Worm (Caenorhabditis elegans): ENCODE results near the gene daf-22.

daf-22 gene

ce11 chrII:12425644-12426222 is at the start of gene daf-22:
Gene daf-22 (minus strand): TSS chrII:12425694.
- TF ChIP-seq ama-1 (optimal IDR thresholded peaks at IDR 0.05) (no peak), ceh-36 (tag; optimal IDR thresholded peaks at IDR 0.05) (no peak), tbx-37 (GFP tag; conservative IDR thresholded peaks at IDR 0.05) (no peak), scrt-1 (GFP tag; IDR thresholded peaks at IDR 0.05) (no peak), ets-7 (tag; optimal IDR thresholded peaks at IDR 0.05) (no peak), hmbx-1 (tag; optimal IDR thresholded peaks at IDR 0.05) (no peak), tra-4 (tag; optimal IDR thresholded peaks at IDR 0.05) (no peak)

- no peak for TF ChIP-seq pes-1 (GFP tag; IDR thresholded peaks at IDR 0.05)
Measured at ce11 chrII:12473406-12473805, 47.9 kb upstream of the daf-22 start, which contains the start of gene srg-17. Gene srg-17 (plus strand): TSS chrII:12473706.

ce11 chrII:12471138-12471855 is 45.8 kb upstream of the daf-22 start, which contains the start of the genes F15A4.5 and phat-8:
Gene F15A4.5 (minus strand): TSS chrII:12471238.
Gene phat-8 (plus strand): TSS chrII:12471805.
- TF ChIP-seq pes-1 (GFP tag; IDR thresholded peaks at IDR 0.05): no peak
- no peak for TF ChIP-seq flt-1 (GFP tag; IDR thresholded peaks at IDR 0.05)
- no peak for TF ChIP-seq hmg-4 (GFP tag; optimal IDR thresholded peaks at IDR 0.05)
- no peak for TF ChIP-seq B0310.2 (tag; optimal IDR thresholded peaks at IDR 0.05)
- no peak for TF ChIP-seq ceh-36 (tag; optimal IDR thresholded peaks at IDR 0.05)
- no peak for TF ChIP-seq scrt-1 (GFP tag; IDR thresholded peaks at IDR 0.05)
- no peak for TF ChIP-seq aly-1 (tag; optimal IDR thresholded peaks at IDR 0.05)
- no peak for TF ChIP-seq sea-1 (GFP tag; conservative IDR thresholded peaks at IDR 0.05)

- TF ChIP-seq tbx-37 (GFP tag; conservative IDR thresholded peaks at IDR 0.05) (no peak), ceh-36 (tag; optimal IDR thresholded peaks at IDR 0.05) (peak; percentile 63)
Measured at ce11 chrII:12467047-12467446, 41.6 kb upstream of the daf-22 start, which contains the start of gene srg-16. Gene srg-16 (plus strand): TSS chrII:12467133.

ce11 chrII:12465557-12465956 is 40.1 kb upstream of the daf-22 start, which contains the start of gene sre-37:
Gene sre-37 (plus strand): TSS chrII:12465857.
- TF ChIP-seq tra-4 (tag; optimal IDR thresholded peaks at IDR 0.05) (no peak), hmg-4 (GFP tag; optimal IDR thresholded peaks at IDR 0.05) (no peak), aly-1 (tag; optimal IDR thresholded peaks at IDR 0.05) (no peak), sea-1 (GFP tag; conservative IDR thresholded peaks at IDR 0.05) (no peak), hmbx-1 (tag; optimal IDR thresholded peaks at IDR 0.05) (no peak), ceh-13 (GFP tag; optimal IDR thresholded peaks at IDR 0.05) (no peak), ets-7 (tag; optimal IDR thresholded peaks at IDR 0.05) (no peak), pes-1 (GFP tag; IDR thresholded peaks at IDR 0.05) (no peak)

ce11 chrII:12462244-12462643 is 36.8 kb upstream of the daf-22 start, which contains the start of gene F15A4.2:
Gene F15A4.2 (plus strand): TSS chrII:12462544.
- TF ChIP-seq tra-4 (tag; optimal IDR thresholded peaks at IDR 0.05) (no peak), sea-1 (GFP tag; conservative IDR thresholded peaks at IDR 0.05) (no peak), ama-1 (optimal IDR thresholded peaks at IDR 0.05) (no peak), hnd-1 (tag; optimal IDR thresholded peaks at IDR 0.05) (no peak), F13C5.2 (tag; optimal IDR thresholded peaks at IDR 0.05) (no peak), tbx-11 (GFP tag; IDR thresholded peaks at IDR 0.05) (no peak), ets-7 (tag; optimal IDR thresholded peaks at IDR 0.05) (no peak), hmbx-1 (tag; optimal IDR thresholded peaks at IDR 0.05) (no peak), hmg-4 (GFP tag; optimal IDR thresholded peaks at IDR 0.05) (no peak), aly-1 (tag; optimal IDR thresholded peaks at IDR 0.05) (no peak), ceh-36 (tag; optimal IDR thresholded peaks at IDR 0.05) (no peak), B0310.2 (tag; optimal IDR thresholded peaks at IDR 0.05) (no peak), pes-1 (GFP tag; IDR thresholded peaks at IDR 0.05) (no peak), tbx-37 (GFP tag; conservative IDR thresholded peaks at IDR 0.05) (no peak), ceh-13 (GFP tag; optimal IDR thresholded peaks at IDR 0.05) (no peak), scrt-1 (GFP tag; IDR thresholded peaks at IDR 0.05) (no peak), flt-1 (GFP tag; IDR thresholded peaks at IDR 0.05) (no peak)

- TF ChIP-seq sea-1 (GFP tag; conservative IDR thresholded peaks at IDR 0.05): no peak
Measured at ce11 chrII:12460602-12461453, 35.3 kb upstream of the daf-22 start, which contains the start of gene tag-280. Gene tag-280 (plus strand): TSS chrII:12460652.

- TF ChIP-seq flt-1 (GFP tag; IDR thresholded peaks at IDR 0.05) (peak; percentile 54; the same call in 1 of the 2 replicates), tbx-11 (GFP tag; IDR thresholded peaks at IDR 0.05) (no peak)
Measured at ce11 chrII:12459422-12459821, 33.9 kb upstream of the daf-22 start, which contains the start of gene tag-281. Gene tag-281 (plus strand): TSS chrII:12459761.

All from whole organism, early embryonic.